Fruit fly (Drosophila melanogaster): ENCODE results near the gene bsk.

- TF ChIP-seq CG14655 (GFP tag; optimal IDR thresholded peaks at IDR 0.05) (no peak), gl (tag; optimal IDR thresholded peaks at IDR 0.05) (no peak), CG8159 (tag; optimal IDR thresholded peaks at IDR 0.05) (no peak), rn (GFP tag; IDR thresholded peaks at IDR 0.05) (no peak), Pif1B (GFP tag; optimal IDR thresholded peaks at IDR 0.05) (no peak), CG8301 (tag; optimal IDR thresholded peaks at IDR 0.05) (no peak), CG34367 (tag; optimal IDR thresholded peaks at IDR 0.05) (no peak), D1 (tag; optimal IDR thresholded peaks at IDR 0.05) (no peak), CG32121 (GFP tag; IDR thresholded peaks at IDR 0.05) (no peak), Snoo (tag; optimal IDR thresholded peaks at IDR 0.05) (no peak), CG9948 (tag; optimal IDR thresholded peaks at IDR 0.05) (no peak)
These were observed 18.0 kb downstream of the bsk start, which contains the start of gene eEF1delta for dm6 chr2L:10232152-10232816.
